Fruit fly (Drosophila melanogaster): ENCODE measurements around the gene Or2a.

DNA sequence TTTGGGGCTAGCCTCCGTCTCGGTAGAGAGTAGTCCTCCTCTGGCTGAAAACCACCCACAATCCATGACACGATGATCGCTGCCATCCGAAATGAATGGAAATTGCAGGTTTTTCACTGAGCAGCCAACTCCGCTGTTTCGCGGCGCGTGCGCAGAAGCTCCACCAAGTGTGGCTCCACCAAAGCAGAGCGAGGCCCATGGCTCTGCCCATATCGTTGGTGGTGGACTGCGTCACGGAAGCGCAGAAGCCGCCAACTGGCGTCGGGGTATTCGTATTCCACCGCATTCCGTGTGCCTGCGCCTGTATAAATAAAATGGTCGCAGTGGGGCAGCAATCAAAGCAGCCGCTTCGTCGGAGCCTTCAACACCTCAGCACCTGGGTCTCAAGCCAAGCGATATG lies 22.6 kb upstream of the Or2a start, which contains the start of gene CG14052:
- TF ChIP-seq Ets98B (GFP tag; IDR thresholded peaks at IDR 0.05) (no peak), EcR (GFP tag; optimal IDR thresholded peaks at IDR 0.05) (no peak), CG12605 (GFP tag; IDR thresholded peaks at IDR 0.05) (no peak), Pif1B (GFP tag; optimal IDR thresholded peaks at IDR 0.05) (no peak), CG8301 (tag; optimal IDR thresholded peaks at IDR 0.05) (no peak), CG14655 (GFP tag; optimal IDR thresholded peaks at IDR 0.05) (no peak), rn (GFP tag; IDR thresholded peaks at IDR 0.05) (no peak), CG8159 (tag; optimal IDR thresholded peaks at IDR 0.05) (no peak), CG17806 (tag; optimal IDR thresholded peaks at IDR 0.05) (no peak), CG13204 (GFP tag; optimal IDR thresholded peaks at IDR 0.05) (no peak), CG9948 (tag; optimal IDR thresholded peaks at IDR 0.05) (no peak), CG15710 (tag; optimal IDR thresholded peaks at IDR 0.05) (no peak), gl (tag; optimal IDR thresholded peaks at IDR 0.05) (no peak), D1 (tag; optimal IDR thresholded peaks at IDR 0.05) (no peak)
